Worm (Caenorhabditis elegans) whole organism, L1 larva: ENCODE results near the gene F13H8.8.

Experiments
- nhr-11 ChIP-seq: fragments of 150-350 bp; optimal IDR thresholded peaks from 2 replicates; lab custom pipeline; 2014; ENCODE audit warnings: missing biosample characterization, missing genetic modification characterization
- nhr-77 ChIP-seq: fragments of 150-350 bp; optimal IDR thresholded peaks from 2 replicates; lab custom pipeline; 2014; ENCODE audit warnings: missing biosample characterization, missing genetic modification characterization

ce11 chrII:6294261-6294660, 26.4 kb upstream of the F13H8.8 start, which contains the start of gene mps-1:
- TF ChIP-seq nhr-77 (tag; lab: Kevin White, UChicago) = no peak
- no peak for TF ChIP-seq nhr-11 (tag; lab: Kevin White, UChicago)
